Fruit fly (Drosophila melanogaster) whole organism: ENCODE data around the gene Ucp4B.

Experiments used
- CG8478 ChIP-seq: fragments of >200 bp; optimal IDR thresholded peaks from 2 replicates; lab custom pipeline; 2018; ENCODE audit warnings: inconsistent platforms
- Dll ChIP-seq: fragments of >200 bp; optimal IDR thresholded peaks from 2 replicates; lab custom pipeline; 2017
- EcR ChIP-seq, 2 experiments: fragments of >200 bp; optimal IDR thresholded peaks; 2 replicates each; lab custom pipeline; 2017; ENCODE audit warnings: missing biosample characterization in 2 of 2, missing genetic modification characterization in 2 of 2, missing genetic modification reagents in 2 of 2
- pan ChIP-seq: fragments of >200 bp; optimal IDR thresholded peaks from 2 replicates; lab custom pipeline; 2017
- psq ChIP-seq: fragments of >200 bp; optimal IDR thresholded peaks from 2 replicates; lab custom pipeline; 2017
- usp ChIP-seq: fragments of >200 bp; optimal IDR thresholded peaks from 2 replicates; lab custom pipeline; 2017; ENCODE audit warnings: missing biosample characterization, missing genetic modification characterization, mixed read lengths

The Ucp4B gene

dm6 chr2L:5967702-5968616 is 1.7 kb upstream of the Ucp4B start, which contains the start of the genes CG13992 and Ucp4C:
TSS of gene CG13992 (minus strand) at chr2L:5967752.
TSS of gene Ucp4C (plus strand) at chr2L:5968566.
- TF ChIP-seq Dll (no peak), usp (GFP tag; lab: Kevin White, UChicago) (no peak), CG8478 (lab: Kevin White, UChicago) (no peak), psq (lab: Kevin White, UChicago) (no peak), pan (no peak), EcR (GFP tag; optimal IDR thresholded peaks at IDR 0.05; lab: Kevin White, UChicago) (no peak)

dm6 chr2L:5971093-5971808 is 1.6 kb downstream of the Ucp4B start:
- no peak for TF ChIP-seq usp (GFP tag; lab: Kevin White, UChicago)
- no peak for TF ChIP-seq Dll
- no peak for TF ChIP-seq EcR (GFP tag; optimal IDR thresholded peaks at IDR 0.05; lab: Kevin White, UChicago)
- no peak for TF ChIP-seq pan
- no peak for TF ChIP-seq CG8478 (lab: Kevin White, UChicago)
- TF ChIP-seq psq (lab: Kevin White, UChicago): no peak

- TF ChIP-seq pan: peak; percentile 51
- no peak for TF ChIP-seq CG8478 (lab: Kevin White, UChicago)
These were observed 2.3 kb downstream of the Ucp4B start for dm6 chr2L:5972005-5972404.

- TF ChIP-seq Dll (no peak), EcR (GFP tag; optimal IDR thresholded peaks at IDR 0.05; lab: Kevin White, UChicago) (no peak), pan (no peak), psq (lab: Kevin White, UChicago) (no peak), usp (GFP tag; lab: Kevin White, UChicago) (no peak), CG8478 (lab: Kevin White, UChicago) (no peak)
These were observed 3.1 kb downstream of the Ucp4B start for dm6 chr2L:5972588-5973236.

- TF ChIP-seq psq (lab: Kevin White, UChicago): no peak
- TF ChIP-seq Dll: no peak
- TF ChIP-seq EcR (GFP tag; optimal IDR thresholded peaks at IDR 0.05; lab: Kevin White, UChicago): peak in 1 of 2 experiments; percentile 31
These were observed 4.5 kb downstream of the Ucp4B start for dm6 chr2L:5974122-5974521.

dm6 chr2L:5975025-5975539 is 5.4 kb downstream of the Ucp4B start:
- no peak for TF ChIP-seq Dll
- TF ChIP-seq psq (lab: Kevin White, UChicago): no peak
- TF ChIP-seq EcR (GFP tag; optimal IDR thresholded peaks at IDR 0.05; lab: Kevin White, UChicago): peak in 1 of 2 experiments; percentile 48
- TF ChIP-seq CG8478 (lab: Kevin White, UChicago): no peak
- no peak for TF ChIP-seq pan
- no peak for TF ChIP-seq usp (GFP tag; lab: Kevin White, UChicago)

dm6 chr2L:5975601-5976000 is 5.9 kb downstream of the Ucp4B start:
- no peak for TF ChIP-seq Dll
- TF ChIP-seq EcR (GFP tag; optimal IDR thresholded peaks at IDR 0.05; lab: Kevin White, UChicago): peak in 1 of 2 experiments; percentile 14

dm6 chr2L:5977070-5977728 is 7.5 kb downstream of the Ucp4B start:
- TF ChIP-seq psq (lab: Kevin White, UChicago) (no peak), pan (no peak), usp (GFP tag; lab: Kevin White, UChicago) (no peak), EcR (GFP tag; optimal IDR thresholded peaks at IDR 0.05; lab: Kevin White, UChicago) (peak; percentile 72 to 88)

dm6 chr2L:5977729-5978078 is 8.0 kb downstream of the Ucp4B start:
- TF ChIP-seq CG8478 (lab: Kevin White, UChicago) (no peak), pan (no peak), psq (lab: Kevin White, UChicago) (no peak), Dll (peak; percentile 62), usp (GFP tag; lab: Kevin White, UChicago) (no peak), EcR (GFP tag; optimal IDR thresholded peaks at IDR 0.05; lab: Kevin White, UChicago) (peak in 1 of 2 experiments; percentile 37)

- TF ChIP-seq Dll: peak; percentile 44
- no peak for TF ChIP-seq pan
- TF ChIP-seq usp (GFP tag; lab: Kevin White, UChicago): no peak
- TF ChIP-seq CG8478 (lab: Kevin White, UChicago): no peak
These were observed 8.8 kb downstream of the Ucp4B start for dm6 chr2L:5978333-5979054.

dm6 chr2L:5979055-5979399 is 9.4 kb downstream of the Ucp4B start:
- TF ChIP-seq usp (GFP tag; lab: Kevin White, UChicago): no peak
- no peak for TF ChIP-seq pan
- no peak for TF ChIP-seq EcR (GFP tag; optimal IDR thresholded peaks at IDR 0.05; lab: Kevin White, UChicago)
- no peak for TF ChIP-seq Dll
- TF ChIP-seq psq (lab: Kevin White, UChicago): no peak
- TF ChIP-seq CG8478 (lab: Kevin White, UChicago): no peak
